Fruit fly (Drosophila melanogaster) whole organism, embryonic: ENCODE measurements around the gene Pi3K21B.

Source experiments
- Abd-B ChIP-seq: fragments of 200-800 bp; sonication (Bioruptor generic); optimal IDR thresholded peaks from 2 replicates; lab custom pipeline; 2018; ENCODE audit warnings: missing biosample characterization, mild to moderate bottlenecking, missing genetic modification characterization, moderate library complexity
- BEAF-32 ChIP-seq: fragments of 200-800 bp; sonication (Bioruptor generic); optimal IDR thresholded peaks from 3 replicates; lab custom pipeline; 2017; ENCODE audit warnings: missing biosample characterization, missing genetic modification characterization, mild to moderate bottlenecking, moderate library complexity, missing genetic modification reagents
- CG10267 ChIP-seq: fragments of 200-800 bp; sonication (Bioruptor generic); optimal IDR thresholded peaks from 2 replicates; lab custom pipeline; 2018; ENCODE audit warnings: missing biosample characterization, mild to moderate bottlenecking, missing genetic modification characterization, moderate library complexity
- CG10274 ChIP-seq: fragments of 200-800 bp; sonication (Bioruptor generic); optimal IDR thresholded peaks from 3 replicates; lab custom pipeline; 2017; ENCODE audit warnings: missing biosample characterization, mild to moderate bottlenecking, missing genetic modification characterization
- CG10462 ChIP-seq: fragments of 200-800 bp; sonication (Bioruptor generic); optimal IDR thresholded peaks from 2 replicates; lab custom pipeline; 2016; ENCODE audit warnings: missing biosample characterization, missing genetic modification characterization
- CG10959 ChIP-seq: fragments of 200-800 bp; sonication (Bioruptor generic); IDR thresholded peaks from 2 replicates; pipeline ENCODE4 v1.3.6; 2022; ENCODE audit warnings: missing biosample characterization, missing genetic modification characterization
- CG11560 ChIP-seq: fragments of 200-800 bp; sonication (Bioruptor generic); IDR thresholded peaks from 3 replicates; pipeline ENCODE4 v1.3.6; 2022; ENCODE audit warnings: missing biosample characterization, missing genetic modification characterization
- CG12236 ChIP-seq: fragments of 200-800 bp; sonication (Bioruptor generic); optimal IDR thresholded peaks from 2 replicates; lab custom pipeline; 2016; ENCODE audit warnings: missing biosample characterization, missing genetic modification characterization
- CG12391 ChIP-seq: fragments of 200-800 bp; sonication (Bioruptor generic); optimal IDR thresholded peaks from 3 replicates; lab custom pipeline; 2018; ENCODE audit warnings: missing biosample characterization, mild to moderate bottlenecking, missing genetic modification characterization, moderate library complexity
- CG13424 ChIP-seq: fragments of 200-800 bp; sonication (Bioruptor generic); optimal IDR thresholded peaks from 2 replicates; lab custom pipeline; 2019; ENCODE audit warnings: missing biosample characterization, mild to moderate bottlenecking, missing genetic modification characterization, moderate library complexity
- CG15514 ChIP-seq: fragments of 200-800 bp; sonication (Bioruptor generic); optimal IDR thresholded peaks from 3 replicates; lab custom pipeline; 2017; ENCODE audit warnings: missing biosample characterization, missing genetic modification characterization, mild to moderate bottlenecking, moderate library complexity, missing genetic modification reagents
- CG17568 ChIP-seq: fragments of 200-800 bp; sonication (Bioruptor generic); optimal IDR thresholded peaks from 2 replicates; lab custom pipeline; 2018; ENCODE audit warnings: missing biosample characterization, mild to moderate bottlenecking, missing genetic modification characterization, moderate library complexity
- CG18011 ChIP-seq: fragments of 200-800 bp; sonication (Bioruptor generic); optimal IDR thresholded peaks from 2 replicates; lab custom pipeline; 2017; ENCODE audit warnings: missing biosample characterization, missing genetic modification characterization, mild to moderate bottlenecking, moderate library complexity, missing genotype
- CG18599 ChIP-seq: fragments of 200-800 bp; sonication (Bioruptor generic); optimal IDR thresholded peaks from 3 replicates; lab custom pipeline; 2017; ENCODE audit warnings: missing biosample characterization, missing genetic modification characterization, mild to moderate bottlenecking, moderate library complexity, missing genetic modification reagents
- CG2116 ChIP-seq: fragments of 200-800 bp; sonication (Bioruptor generic); optimal IDR thresholded peaks from 3 replicates; lab custom pipeline; 2018; ENCODE audit warnings: missing biosample characterization, mild to moderate bottlenecking, missing genetic modification characterization
- CG2712 ChIP-seq: fragments of 200-800 bp; optimal IDR thresholded peaks from 3 replicates; lab custom pipeline; 2019; ENCODE audit warnings: missing biosample characterization, mild to moderate bottlenecking, missing genetic modification characterization, moderate library complexity
- CG31365 ChIP-seq: fragments of 200-800 bp; sonication (Bioruptor generic); optimal IDR thresholded peaks from 2 replicates; lab custom pipeline; 2018; ENCODE audit warnings: missing biosample characterization, mild to moderate bottlenecking, missing genetic modification characterization
- CG3847 ChIP-seq: fragments of 200-800 bp; sonication (Bioruptor generic); IDR thresholded peaks from 2 replicates; pipeline ENCODE4 v1.3.6; 2022; ENCODE audit warnings: missing biosample characterization, missing genetic modification characterization
- CG4707 ChIP-seq: fragments of 200-800 bp; sonication (Bioruptor generic); optimal IDR thresholded peaks from 2 replicates; lab custom pipeline; 2018; ENCODE audit warnings: missing biosample characterization, mild to moderate bottlenecking, missing genetic modification characterization, moderate library complexity
- CG6791 ChIP-seq: fragments of 200-800 bp; sonication (Bioruptor generic); IDR thresholded peaks from 3 replicates; pipeline ENCODE4 v1.3.6; 2022; ENCODE audit warnings: missing biosample characterization, missing genetic modification characterization; ENCODE audit not compliant: partially characterized antibody
- CG7839 ChIP-seq: fragments of 200-800 bp; sonication (Bioruptor generic); optimal IDR thresholded peaks from 3 replicates; lab custom pipeline; 2018; ENCODE audit warnings: missing biosample characterization, mild to moderate bottlenecking, missing genetic modification characterization, moderate library complexity
- CG8924 ChIP-seq: fragments of 200-800 bp; optimal IDR thresholded peaks from 3 replicates; lab custom pipeline; 2019; ENCODE audit warnings: missing biosample characterization, mild to moderate bottlenecking, missing genetic modification characterization, moderate library complexity
- CG9727 ChIP-seq: fragments of 200-800 bp; sonication (Bioruptor generic); optimal IDR thresholded peaks from 3 replicates; lab custom pipeline; 2017; ENCODE audit warnings: missing biosample characterization, mild to moderate bottlenecking, missing genetic modification characterization
- D19A ChIP-seq: fragments of 200-800 bp; optimal IDR thresholded peaks from 3 replicates; lab custom pipeline; 2019; ENCODE audit warnings: missing biosample characterization, mild to moderate bottlenecking, missing genetic modification characterization, moderate library complexity
- Dll ChIP-seq: fragments of 200-800 bp; sonication (Bioruptor generic); IDR thresholded peaks from 4 replicates; pipeline ENCODE4 v1.3.6; 2022; ENCODE audit warnings: missing biosample characterization, missing genetic modification characterization; ENCODE audit not compliant: partially characterized antibody
- Doc3 ChIP-seq: fragments of 200-800 bp; sonication (Bioruptor generic); IDR thresholded peaks from 3 replicates; pipeline ENCODE4 v1.3.6; 2022; ENCODE audit warnings: missing biosample characterization, missing genetic modification characterization; ENCODE audit not compliant: partially characterized antibody
- Ets97D ChIP-seq: fragments of 200-800 bp; sonication (Bioruptor generic); optimal IDR thresholded peaks from 3 replicates; lab custom pipeline; 2016; ENCODE audit warnings: missing biosample characterization, missing genetic modification characterization
- Fer1 ChIP-seq: fragments of 200-800 bp; sonication (Bioruptor generic); optimal IDR thresholded peaks from 2 replicates; lab custom pipeline; 2017; ENCODE audit warnings: missing biosample characterization, mild to moderate bottlenecking, missing genetic modification characterization
- Hr51 ChIP-seq, 2 experiments: fragments of 200-800 bp; sonication (Bioruptor generic); optimal IDR thresholded peaks; 2 replicates in 1 of 2; 3 replicates in 1 of 2; lab custom pipeline; 2016 to 2018; ENCODE audit warnings: missing biosample characterization in 2 of 2, missing genetic modification characterization in 2 of 2, mild to moderate bottlenecking in 1 of 2, moderate library complexity in 1 of 2
- Hr78 ChIP-seq, 2 experiments: fragments of 200-800 bp in 1 of 2; fragments of >200 bp in 1 of 2; sonication (Bioruptor generic) in 1 of 2; optimal IDR thresholded peaks; 2 replicates each; lab custom pipeline; 2017 to 2019; ENCODE audit warnings: missing biosample characterization in 2 of 2, missing genetic modification characterization in 2 of 2, mild to moderate bottlenecking in 1 of 2, moderate library complexity in 1 of 2
- Nf-YC ChIP-seq: fragments of 200-800 bp; optimal IDR thresholded peaks from 3 replicates; lab custom pipeline; 2019; ENCODE audit warnings: missing biosample characterization, mild to moderate bottlenecking, missing genetic modification characterization, moderate library complexity
- Stat92E ChIP-seq, 3 experiments: fragments of >200 bp in 2 of 3; fragments of 200-800 bp in 1 of 3; sonication (Bioruptor generic) in 1 of 3; optimal IDR thresholded peaks; 2 replicates each; lab custom pipeline; 2017 to 2019; ENCODE audit warnings: missing biosample characterization in 3 of 3, missing genetic modification characterization in 3 of 3, mild to moderate bottlenecking in 1 of 3, moderate library complexity in 1 of 3
- ash1 ChIP-seq: fragments of 200-800 bp; sonication (Bioruptor generic); optimal IDR thresholded peaks from 2 replicates; lab custom pipeline; 2018; ENCODE audit warnings: missing biosample characterization, mild to moderate bottlenecking, missing genetic modification characterization
- bsh ChIP-seq, 2 experiments: fragments of 200-800 bp; sonication (Bioruptor generic); optimal IDR thresholded peaks; 2 replicates each; lab custom pipeline; 2017 to 2018; ENCODE audit warnings: mild to moderate bottlenecking in 2 of 2, missing biosample characterization in 2 of 2, missing genetic modification characterization in 2 of 2, moderate library complexity in 1 of 2
- caup ChIP-seq: fragments of 200-800 bp; sonication (Bioruptor generic); optimal IDR thresholded peaks from 3 replicates; lab custom pipeline; 2017; ENCODE audit warnings: missing biosample characterization, mild to moderate bottlenecking, missing genetic modification characterization, moderate library complexity; ENCODE audit not compliant: severe bottlenecking
- chm ChIP-seq: fragments of 200-800 bp; sonication (Bioruptor generic); IDR thresholded peaks from 2 replicates; pipeline ENCODE4 v1.3.6; 2022; ENCODE audit warnings: missing biosample characterization, missing genetic modification characterization
- corto ChIP-seq: fragments of 200-800 bp; sonication (Bioruptor generic); optimal IDR thresholded peaks from 2 replicates; lab custom pipeline; 2016; ENCODE audit warnings: missing biosample characterization, mild to moderate bottlenecking, missing genetic modification characterization, moderate library complexity
- dan ChIP-seq: fragments of 200-800 bp; sonication (Bioruptor generic); IDR thresholded peaks from 2 replicates; pipeline ENCODE4 v1.3.6; 2022; ENCODE audit warnings: missing biosample characterization, missing genetic modification characterization
- dm ChIP-seq: fragments of 200-800 bp; sonication (Bioruptor generic); optimal IDR thresholded peaks from 3 replicates; lab custom pipeline; 2016; ENCODE audit warnings: missing biosample characterization, missing genetic modification characterization
- ftz-f1 ChIP-seq: fragments of 200-800 bp; sonication (Bioruptor generic); optimal IDR thresholded peaks from 2 replicates; lab custom pipeline; 2016; ENCODE audit warnings: missing biosample characterization, missing genetic modification characterization
- gfzf ChIP-seq: fragments of 200-800 bp; sonication (Bioruptor generic); optimal IDR thresholded peaks from 2 replicates; lab custom pipeline; 2016; ENCODE audit warnings: missing biosample characterization, mild to moderate bottlenecking, missing genetic modification characterization, moderate library complexity
- lov ChIP-seq, 2 experiments: fragments of 200-800 bp in 1 of 2; fragments of >200 bp in 1 of 2; sonication (Bioruptor generic) in 1 of 2; IDR thresholded peaks in 1 of 2; optimal IDR thresholded peaks in 1 of 2; 2 replicates in 1 of 2; 3 replicates in 1 of 2; pipeline versions ENCODE4 v1.3.6 to Lab custom; 2017 to 2022; ENCODE audit warnings: missing biosample characterization in 1 of 2, missing genetic modification characterization in 1 of 2
- sd ChIP-seq: fragments of 200-800 bp; sonication (Bioruptor generic); optimal IDR thresholded peaks from 3 replicates; lab custom pipeline; 2018; ENCODE audit warnings: missing biosample characterization, mild to moderate bottlenecking, missing genetic modification characterization, moderate library complexity
- tio ChIP-seq: fragments of 200-800 bp; sonication (Bioruptor generic); optimal IDR thresholded peaks from 2 replicates; lab custom pipeline; 2017; ENCODE audit warnings: missing biosample characterization, missing genetic modification characterization, inconsistent platforms
- vnd ChIP-seq: fragments of 200-800 bp; sonication (Bioruptor generic); IDR thresholded peaks from 3 replicates; pipeline ENCODE4 v1.3.6; 2022; ENCODE audit warnings: missing biosample characterization, missing genetic modification characterization; ENCODE audit not compliant: partially characterized antibody

Pi3K21B gene

DNA sequence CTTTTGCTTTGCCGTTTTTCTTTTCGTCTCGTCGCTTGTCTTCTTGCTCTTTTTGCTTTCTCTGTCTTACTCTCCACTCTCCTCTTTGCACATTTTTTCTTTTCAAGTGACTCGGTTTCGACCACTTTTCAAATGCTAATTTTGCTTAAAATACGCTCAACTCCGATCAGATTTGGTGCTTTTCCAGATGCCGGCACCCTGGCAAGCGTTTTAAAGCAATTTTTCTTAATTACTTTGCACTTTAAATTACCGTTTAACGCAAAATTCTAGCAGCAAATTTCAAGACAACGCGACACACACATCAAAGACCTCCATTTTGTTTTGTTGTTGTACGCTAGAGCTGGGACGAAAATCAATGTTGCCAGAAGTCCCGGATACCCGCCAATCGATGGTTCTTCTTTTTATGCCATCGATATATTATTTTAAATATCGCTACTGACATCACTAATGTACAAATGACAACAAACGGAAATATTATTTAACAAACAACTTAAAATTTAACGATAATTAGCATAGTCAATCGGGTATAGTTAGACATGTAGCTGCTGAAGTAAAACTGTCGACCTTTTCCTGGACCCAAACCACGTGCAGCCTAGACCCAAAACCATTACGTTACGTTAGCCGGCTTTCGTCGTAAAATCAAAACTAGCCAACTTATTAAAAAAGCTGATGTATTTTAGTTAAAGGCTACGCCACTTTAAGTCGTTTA is 47.0 kb upstream of the Pi3K21B start, which contains the start of gene kis (continued):
- no peak for TF ChIP-seq CG12236 (GFP tag; lab: Kevin White, UChicago)
- TF ChIP-seq CG7839 (tag; lab: Kevin White, UChicago), result peak; percentile 35
- no peak for TF ChIP-seq CG10462 (GFP tag; lab: Kevin White, UChicago)
- peak; percentile 93 for TF ChIP-seq CG6791
- TF ChIP-seq CG10959 (GFP tag; lab: Robert Waterston, UW), result no peak
- TF ChIP-seq vnd (GFP tag; lab: Robert Waterston, UW), result peak; percentile 93
- TF ChIP-seq Hr51 (GFP tag; optimal IDR thresholded peaks at IDR 0.05; lab: Kevin White, UChicago), result peak; percentile 33 to 41
- TF ChIP-seq corto (GFP tag; lab: Kevin White, UChicago), result peak; percentile 35
- peak; percentile 97 for TF ChIP-seq Dll (GFP tag; lab: Robert Waterston, UW)
- TF ChIP-seq Stat92E (GFP tag; optimal IDR thresholded peaks at IDR 0.05; lab: Kevin White, UChicago), result peak in 1 of 3 experiments; percentile 74
- TF ChIP-seq CG15514 (GFP tag; lab: Kevin White, UChicago), result peak; percentile 68
- no peak for TF ChIP-seq tio (GFP tag; lab: Kevin White, UChicago)
- TF ChIP-seq chm (GFP tag; lab: Robert Waterston, UW), result 0 out of 2 replicates have a peak, but pooled peaks have one; percentile 29
- no peak for TF ChIP-seq ftz-f1 (GFP tag; lab: Kevin White, UChicago)
- TF ChIP-seq CG11560 (tag; lab: Robert Waterston, UW), result no peak; the same call in 2 of the 3 replicates
- peak; percentile 95 for TF ChIP-seq Doc3 (GFP tag; lab: Robert Waterston, UW)
- peak; percentile 61 for TF ChIP-seq CG3847 (GFP tag; lab: Robert Waterston, UW)
- TF ChIP-seq CG12391 (tag; lab: Kevin White, UChicago), result peak; percentile 64
- peak; percentile 41 for TF ChIP-seq CG9727 (GFP tag; lab: Kevin White, UChicago)
- peak; percentile 57 for TF ChIP-seq Abd-B
- peak; percentile 79 for TF ChIP-seq CG2116 (GFP tag; lab: Kevin White, UChicago)
- TF ChIP-seq CG2712 (tag; lab: Kevin White, UChicago), result peak; percentile 68
- TF ChIP-seq BEAF-32, result peak; percentile 98
- peak; percentile 42 for TF ChIP-seq CG18599 (GFP tag; lab: Kevin White, UChicago)
- TF ChIP-seq bsh (GFP tag; optimal IDR thresholded peaks at IDR 0.05; lab: Kevin White, UChicago), result peak; percentile 5 to 21
- TF ChIP-seq CG31365 (tag; lab: Kevin White, UChicago), result peak; percentile 12
- TF ChIP-seq dm (GFP tag; lab: Kevin White, UChicago), result peak; percentile 55
- peak; percentile 94 for TF ChIP-seq Ets97D (GFP tag; lab: Kevin White, UChicago)
- peak; percentile 23 for TF ChIP-seq ash1
- TF ChIP-seq lov (optimal IDR thresholded peaks at IDR 0.05; lab: Kevin White, UChicago), result no peak
- 0 out of 3 replicates have a peak, but pooled peaks have one; percentile 48 for TF ChIP-seq lov (GFP tag; IDR thresholded peaks at IDR 0.05; lab: Robert Waterston, UW)
- peak; percentile 60 for TF ChIP-seq Nf-YC (tag; lab: Kevin White, UChicago)
- TF ChIP-seq Fer1 (GFP tag; lab: Kevin White, UChicago), result peak; percentile 63
- peak; percentile 27 for TF ChIP-seq CG18011 (GFP tag; lab: Kevin White, UChicago)
- TF ChIP-seq gfzf, result peak; percentile 54
- peak; percentile 22 for TF ChIP-seq D19A
- peak; percentile 13 for TF ChIP-seq CG17568
- peak; percentile 72 for TF ChIP-seq CG10267
- TF ChIP-seq dan (GFP tag; lab: Robert Waterston, UW), result no peak
- peak; percentile 63 for TF ChIP-seq CG8924 (tag; lab: Kevin White, UChicago)
- peak; percentile 49 for TF ChIP-seq caup (GFP tag; lab: Kevin White, UChicago)
- peak in 1 of 2 experiments; percentile 59 for TF ChIP-seq Hr78 (GFP tag; optimal IDR thresholded peaks at IDR 0.05; lab: Kevin White, UChicago)
- peak; percentile 22 for TF ChIP-seq CG13424 (tag; lab: Kevin White, UChicago)
- peak; percentile 35 for TF ChIP-seq CG4707
- no peak for TF ChIP-seq CG10274 (GFP tag; lab: Kevin White, UChicago)
- TF ChIP-seq sd (tag; lab: Kevin White, UChicago), result peak; percentile 70
